Worm (Caenorhabditis elegans) whole organism, L1 larva: ENCODE measurements around the gene F11A5.17.

ENCODE experiments used
- egl-27 ChIP-seq, 2 experiments: fragments of 150-350 bp in 1 of 2; sonication (generic microtip); optimal IDR thresholded peaks; 3 replicates each; lab custom pipeline; 2017 to 2018; ENCODE audit warnings: missing biosample characterization in 2 of 2, missing genetic modification characterization in 2 of 2, missing genetic modification reagents in 2 of 2
- lir-3 ChIP-seq: sonication (generic microtip); optimal IDR thresholded peaks from 2 replicates; lab custom pipeline; 2016; ENCODE audit warnings: mild to moderate bottlenecking, missing genetic modification characterization, moderate library complexity, missing compliant biosample characterization; ENCODE audit not compliant: poor library complexity
- nhr-76 ChIP-seq: sonication (generic microtip); optimal IDR thresholded peaks from 2 replicates; lab custom pipeline; 2017; ENCODE audit warnings: missing biosample characterization, missing genetic modification characterization
- unc-62 ChIP-seq: fragments of 150-350 bp; optimal IDR thresholded peaks from 2 replicates; lab custom pipeline; 2014; ENCODE audit warnings: missing biosample characterization, missing genetic modification reagents, missing genetic modification characterization

DNA sequence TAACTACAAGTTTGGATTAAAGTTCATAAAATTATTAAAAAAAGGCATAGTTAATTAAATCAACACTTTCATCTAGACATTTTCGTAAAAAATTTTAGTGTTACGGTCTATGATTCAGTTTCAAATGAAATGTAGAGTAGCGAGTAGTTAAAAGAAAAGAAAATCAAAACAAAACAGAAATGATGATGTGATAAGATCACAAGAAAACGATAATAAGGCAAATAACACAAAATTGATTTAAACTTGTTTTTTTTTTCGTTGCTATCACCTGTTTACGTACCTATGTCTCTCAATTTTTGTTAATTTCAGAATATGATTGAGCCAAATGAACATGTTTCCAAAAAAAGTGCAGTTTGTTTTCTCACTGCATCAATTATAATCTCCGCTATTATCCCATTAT lies 28.1 kb downstream of the F11A5.17 start, which contains the start of the genes F21H7.2 and F21H7.12:
- no peak for TF ChIP-seq egl-27 (tag; optimal IDR thresholded peaks at IDR 0.05; lab: Kevin White, UChicago)
- no peak for TF ChIP-seq lir-3
- TF ChIP-seq unc-62 (GFP tag; lab: Kevin White, UChicago): no peak
- TF ChIP-seq nhr-76 (tag; lab: Kevin White, UChicago): no peak
